Worm (Caenorhabditis elegans) whole organism, mixed stage, embryonic: ENCODE data around the gene H14N18.2.

ENCODE experiments used
- blmp-1 ChIP-seq: fragments of 150-350 bp; optimal IDR thresholded peaks from 2 replicates; lab custom pipeline; 2014; ENCODE audit warnings: missing biosample characterization, missing genetic modification characterization
- lin-13 ChIP-seq: fragments of 150-350 bp; optimal IDR thresholded peaks from 2 replicates; lab custom pipeline; 2014; ENCODE audit warnings: missing biosample characterization, missing genetic modification characterization
- nhr-237 ChIP-seq: fragments of 150-350 bp; optimal IDR thresholded peaks from 2 replicates; lab custom pipeline; 2014; ENCODE audit warnings: missing biosample characterization, missing genetic modification characterization
- nhr-28 ChIP-seq: fragments of 150-350 bp; optimal IDR thresholded peaks from 2 replicates; lab custom pipeline; 2014; ENCODE audit warnings: missing biosample characterization, missing genetic modification characterization
- unc-62 ChIP-seq: fragments of 150-350 bp; optimal IDR thresholded peaks from 2 replicates; lab custom pipeline; 2014; ENCODE audit warnings: missing biosample characterization, missing genetic modification reagents, missing genetic modification characterization

DNA sequence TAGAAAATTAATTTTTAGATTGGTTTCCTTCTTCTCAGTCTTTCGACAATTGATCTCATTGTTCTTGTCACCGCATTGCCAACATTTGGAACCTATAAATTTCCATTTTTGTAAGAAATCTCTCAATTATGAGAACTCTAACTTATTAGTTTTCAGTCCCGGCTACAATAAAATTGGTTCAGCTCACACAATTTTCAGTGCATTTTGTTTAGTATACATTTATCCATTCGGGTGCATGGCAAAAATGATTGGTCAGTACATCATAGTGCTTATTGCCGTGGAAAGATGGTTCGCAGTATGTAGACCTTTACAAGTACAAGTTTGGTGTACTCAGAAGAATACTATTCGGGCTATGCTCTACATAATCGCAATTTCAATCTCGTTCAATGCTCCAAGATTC is 28.5 kb upstream of the H14N18.2 start:
- TF ChIP-seq nhr-237 (tag; lab: Kevin White, UChicago), result no peak
- no peak for TF ChIP-seq lin-13
- no peak for TF ChIP-seq blmp-1
- no peak for TF ChIP-seq nhr-28 (tag; lab: Kevin White, UChicago)
- no peak for TF ChIP-seq unc-62 (GFP tag; lab: Kevin White, UChicago)
